Worm (Caenorhabditis elegans) whole organism, early embryonic: ENCODE data around the gene Y41E3.6.
A peak's percentile ranks its signal among the peaks of the same experiment; 100 is the strongest.

Experiments
- B0310.2 ChIP-seq: sonication (generic microtip); optimal IDR thresholded peaks from 2 replicates; lab custom pipeline; 2016; ENCODE audit warnings: mild to moderate bottlenecking, missing genetic modification characterization, missing compliant biosample characterization
- F13C5.2 ChIP-seq: sonication (generic microtip); optimal IDR thresholded peaks from 2 replicates; lab custom pipeline; 2017; ENCODE audit warnings: mild to moderate bottlenecking, missing genetic modification characterization, inconsistent platforms, missing compliant biosample characterization
- aly-1 ChIP-seq: sonication (generic microtip); optimal IDR thresholded peaks from 2 replicates; lab custom pipeline; 2016; ENCODE audit warnings: missing genetic modification characterization, missing compliant biosample characterization
- ama-1 ChIP-seq: fragments of 150-350 bp; optimal IDR thresholded peaks from 2 replicates; lab custom pipeline; 2014
- ceh-13 ChIP-seq: fragments of 200-800 bp; sonication (Bioruptor generic); optimal IDR thresholded peaks from 2 replicates; lab custom pipeline; 2018; ENCODE audit warnings: mild to moderate bottlenecking, missing genetic modification characterization, missing compliant biosample characterization
- ceh-36 ChIP-seq: sonication (generic microtip); optimal IDR thresholded peaks from 2 replicates; lab custom pipeline; 2016; ENCODE audit warnings: missing genetic modification characterization, inconsistent platforms, missing compliant biosample characterization
- ets-7 ChIP-seq: sonication (generic microtip); optimal IDR thresholded peaks from 2 replicates; lab custom pipeline; 2016; ENCODE audit warnings: missing genotype, missing genetic modification characterization, missing compliant biosample characterization
- flt-1 ChIP-seq: fragments of 200-800 bp; sonication (Bioruptor generic); IDR thresholded peaks from 2 replicates; pipeline ENCODE4 v1.3.6; 2022; ENCODE audit warnings: missing genetic modification characterization, missing compliant biosample characterization
- hmbx-1 ChIP-seq: sonication (generic microtip); optimal IDR thresholded peaks from 2 replicates; lab custom pipeline; 2016; ENCODE audit warnings: mild to moderate bottlenecking, missing genetic modification characterization, missing compliant biosample characterization
- hmg-4 ChIP-seq: fragments of 200-800 bp; sonication (Bioruptor generic); optimal IDR thresholded peaks from 2 replicates; lab custom pipeline; 2018; ENCODE audit warnings: mild to moderate bottlenecking, missing genetic modification characterization, missing compliant biosample characterization
- hnd-1 ChIP-seq: sonication (generic microtip); optimal IDR thresholded peaks from 2 replicates; lab custom pipeline; 2016; ENCODE audit warnings: missing genetic modification characterization, missing compliant biosample characterization
- pes-1 ChIP-seq: fragments of 200-800 bp; sonication (Bioruptor generic); IDR thresholded peaks from 2 replicates; pipeline ENCODE4 v1.3.6; 2022; ENCODE audit warnings: missing genetic modification reagents, missing genetic modification characterization, missing compliant biosample characterization
- scrt-1 ChIP-seq: fragments of 200-800 bp; sonication (Bioruptor generic); IDR thresholded peaks from 2 replicates; pipeline ENCODE4 v1.3.6; 2022; ENCODE audit warnings: missing genetic modification characterization, missing compliant biosample characterization
- sea-1 ChIP-seq: fragments of 200-800 bp; sonication (Bioruptor generic); conservative IDR thresholded peaks from 2 replicates; pipeline ENCODE4 v1.3.6; 2022; ENCODE audit warnings: missing genetic modification characterization, missing compliant biosample characterization
- tbx-11 ChIP-seq: fragments of 200-800 bp; sonication (Bioruptor generic); IDR thresholded peaks from 2 replicates; pipeline ENCODE4 v1.3.6; 2022; ENCODE audit warnings: missing genetic modification characterization, missing compliant biosample characterization
- tbx-37 ChIP-seq: fragments of 200-800 bp; sonication (Bioruptor generic); conservative IDR thresholded peaks from 2 replicates; pipeline ENCODE4 v1.3.6; 2022; ENCODE audit warnings: missing genetic modification reagents, missing genetic modification characterization, missing compliant biosample characterization
- tra-4 ChIP-seq: sonication (generic microtip); optimal IDR thresholded peaks from 2 replicates; lab custom pipeline; 2017; ENCODE audit warnings: missing genetic modification characterization, missing compliant biosample characterization

Gene Y41E3.6

ce11 chrIV:14986684-14987083 lies 19.9 kb upstream of the Y41E3.6 start, which contains the start of gene dpy-4:
dpy-4 (minus strand) TSS chrIV:14986784.
- TF ChIP-seq ama-1 (lab: Kevin White, UChicago) (no peak), tbx-37 (GFP tag; lab: Robert Waterston, UW) (no peak), hnd-1 (tag; lab: Kevin White, UChicago) (no peak), F13C5.2 (tag; lab: Kevin White, UChicago) (no peak), flt-1 (no peak), B0310.2 (tag; lab: Kevin White, UChicago) (no peak), hmbx-1 (tag; lab: Kevin White, UChicago) (no peak), ceh-13 (GFP tag; lab: Kevin White, UChicago) (no peak), aly-1 (no peak), ets-7 (no peak), pes-1 (GFP tag; lab: Robert Waterston, UW) (no peak)

- TF ChIP-seq flt-1, result no peak
- TF ChIP-seq B0310.2 (tag; lab: Kevin White, UChicago), result no peak
Observed at ce11 chrIV:15008200-15008599, 1.6 kb downstream of the Y41E3.6 start.

DNA sequence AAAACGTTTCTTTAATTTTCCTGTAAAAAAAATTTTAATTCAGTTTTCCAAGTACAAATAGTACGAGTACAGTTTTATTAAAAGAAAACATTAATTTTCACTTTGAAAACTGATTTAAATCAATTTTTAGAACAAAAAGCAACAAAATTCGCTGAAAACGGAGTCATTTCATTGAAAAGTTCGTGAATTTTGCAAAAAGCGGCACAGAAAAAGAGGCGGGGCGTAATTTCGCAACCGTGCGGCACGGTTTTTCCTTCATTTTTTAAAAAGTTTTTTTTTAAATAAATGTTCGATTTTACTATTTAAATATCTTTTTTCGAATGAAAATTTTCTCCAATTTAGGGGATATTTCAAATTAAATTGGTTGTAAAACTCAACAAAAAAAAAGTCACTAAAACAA lies 4.6 kb downstream of the Y41E3.6 start:
- no peak for TF ChIP-seq B0310.2 (tag; lab: Kevin White, UChicago)
- no peak for TF ChIP-seq hnd-1 (tag; lab: Kevin White, UChicago)
- no peak for TF ChIP-seq aly-1
- TF ChIP-seq sea-1 (GFP tag; lab: Robert Waterston, UW), result no peak
- TF ChIP-seq tra-4 (tag; lab: Kevin White, UChicago), result no peak
- TF ChIP-seq ama-1 (lab: Kevin White, UChicago), result no peak
- no peak for TF ChIP-seq flt-1
- no peak for TF ChIP-seq F13C5.2 (tag; lab: Kevin White, UChicago)
- no peak for TF ChIP-seq ets-7
- TF ChIP-seq tbx-37 (GFP tag; lab: Robert Waterston, UW), result no peak

DNA sequence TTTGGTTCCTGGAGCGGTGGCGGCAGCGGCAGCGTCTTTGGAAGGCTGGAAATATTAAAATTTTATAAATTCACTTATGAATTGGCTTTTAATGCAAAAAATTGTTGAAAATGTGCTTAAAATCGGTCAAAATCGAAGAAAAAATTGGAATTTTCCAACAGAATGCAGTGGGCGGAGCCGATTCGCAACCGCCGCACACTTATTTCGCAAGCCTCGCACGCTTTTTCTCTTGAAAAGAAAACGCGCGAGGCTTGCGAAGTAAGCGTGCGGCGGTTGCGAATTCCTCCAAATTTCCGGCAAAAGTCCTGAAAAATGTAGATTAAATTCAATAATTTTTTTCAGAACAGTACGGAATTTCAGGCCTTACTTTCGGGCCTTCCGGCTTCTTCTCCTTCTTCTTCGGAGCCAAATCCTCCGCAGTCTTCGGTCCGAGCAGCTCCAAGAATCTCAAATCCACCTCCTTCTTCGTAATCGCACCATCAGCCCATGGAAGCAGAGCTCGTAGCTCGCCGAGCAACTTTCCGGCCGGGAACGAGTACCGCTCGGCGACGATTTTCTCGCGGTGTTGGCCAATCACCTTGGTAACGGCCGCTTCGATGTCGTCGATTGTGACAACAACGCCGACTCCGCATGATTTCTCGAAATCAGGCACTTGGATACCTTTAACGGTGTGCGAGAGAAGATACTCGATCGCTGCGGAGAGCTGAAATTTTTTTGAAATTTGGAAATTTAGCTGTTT lies 5.7 kb downstream of the Y41E3.6 start:
- TF ChIP-seq tbx-37 (GFP tag; lab: Robert Waterston, UW) (no peak), ama-1 (lab: Kevin White, UChicago) (no peak), sea-1 (GFP tag; lab: Robert Waterston, UW) (no peak), pes-1 (GFP tag; lab: Robert Waterston, UW) (0 out of 2 replicates have a peak, but pooled peaks have one; percentile 36), aly-1 (no peak)

DNA sequence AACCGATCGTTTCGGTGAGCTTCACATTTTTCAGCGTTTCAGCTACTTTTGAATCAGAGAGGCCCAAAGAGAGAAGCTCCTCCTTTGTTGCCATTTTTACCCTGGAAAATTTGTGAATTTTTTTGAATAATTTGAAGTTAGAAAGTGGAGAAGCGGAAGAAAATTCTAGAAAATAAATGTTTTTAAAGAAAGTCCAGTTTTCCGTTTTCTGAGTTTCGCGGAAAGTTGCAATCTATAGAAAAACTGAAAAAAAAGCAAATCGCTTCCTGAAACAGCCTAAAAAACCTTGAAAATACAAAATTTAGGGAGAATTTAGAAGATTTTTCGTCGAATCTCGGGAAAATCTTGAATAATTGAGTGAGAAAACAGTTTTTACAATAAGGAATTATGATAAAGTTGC lies 6.5 kb downstream of the Y41E3.6 start, which contains the start of gene qars-1:
Gene qars-1, minus strand, starts transcription at position 101 of the 400 bp plus-strand sequence.
- TF ChIP-seq ceh-36 (tag; lab: Kevin White, UChicago), result no peak
- TF ChIP-seq ceh-13 (GFP tag; lab: Kevin White, UChicago), result no peak
- no peak for TF ChIP-seq tbx-11
- TF ChIP-seq aly-1, result no peak
- TF ChIP-seq flt-1, result no peak
- no peak for TF ChIP-seq ets-7
- TF ChIP-seq hmg-4 (GFP tag; lab: Kevin White, UChicago), result no peak
- no peak for TF ChIP-seq pes-1 (GFP tag; lab: Robert Waterston, UW)
- TF ChIP-seq F13C5.2 (tag; lab: Kevin White, UChicago), result no peak
- no peak for TF ChIP-seq tra-4 (tag; lab: Kevin White, UChicago)
- no peak for TF ChIP-seq hmbx-1 (tag; lab: Kevin White, UChicago)
- TF ChIP-seq sea-1 (GFP tag; lab: Robert Waterston, UW), result no peak

- TF ChIP-seq pes-1 (GFP tag; lab: Robert Waterston, UW), result no peak
Observed at ce11 chrIV:15013517-15014085, 7.0 kb downstream of the Y41E3.6 start, which contains the start of gene Y41E3.7. Y41E3.7 (plus strand) TSS chrIV:15014035.

DNA sequence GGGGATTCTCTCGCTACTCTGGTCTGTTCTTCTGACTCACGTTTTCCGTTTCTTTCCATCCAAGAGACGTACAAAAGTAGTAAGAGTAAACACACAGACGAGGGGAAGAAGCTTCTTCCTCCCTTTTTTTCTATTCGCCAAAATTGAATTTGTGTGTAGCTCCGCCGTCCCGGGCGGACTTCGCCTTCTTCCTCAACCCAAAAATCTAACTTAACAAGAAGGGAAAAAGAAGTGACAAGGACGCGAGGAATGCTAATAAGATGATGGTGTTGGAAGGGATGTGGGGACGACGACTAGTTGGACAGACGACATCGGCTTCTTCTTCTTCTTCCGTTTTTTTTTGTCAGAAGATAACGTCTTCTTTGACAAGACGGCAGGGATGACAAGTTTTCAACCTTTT lies 10.4 kb downstream of the Y41E3.6 start:
- TF ChIP-seq aly-1 (no peak), scrt-1 (GFP tag; lab: Robert Waterston, UW) (no peak), tra-4 (tag; lab: Kevin White, UChicago) (no peak), tbx-11 (no peak), hmg-4 (GFP tag; lab: Kevin White, UChicago) (no peak), ama-1 (lab: Kevin White, UChicago) (no peak), B0310.2 (tag; lab: Kevin White, UChicago) (no peak), tbx-37 (GFP tag; lab: Robert Waterston, UW) (no peak), flt-1 (no peak), sea-1 (GFP tag; lab: Robert Waterston, UW) (no peak), hmbx-1 (tag; lab: Kevin White, UChicago) (no peak), ceh-13 (GFP tag; lab: Kevin White, UChicago) (no peak), ets-7 (no peak), pes-1 (GFP tag; lab: Robert Waterston, UW) (no peak), hnd-1 (tag; lab: Kevin White, UChicago) (no peak), ceh-36 (tag; lab: Kevin White, UChicago) (no peak), F13C5.2 (tag; lab: Kevin White, UChicago) (no peak)

DNA sequence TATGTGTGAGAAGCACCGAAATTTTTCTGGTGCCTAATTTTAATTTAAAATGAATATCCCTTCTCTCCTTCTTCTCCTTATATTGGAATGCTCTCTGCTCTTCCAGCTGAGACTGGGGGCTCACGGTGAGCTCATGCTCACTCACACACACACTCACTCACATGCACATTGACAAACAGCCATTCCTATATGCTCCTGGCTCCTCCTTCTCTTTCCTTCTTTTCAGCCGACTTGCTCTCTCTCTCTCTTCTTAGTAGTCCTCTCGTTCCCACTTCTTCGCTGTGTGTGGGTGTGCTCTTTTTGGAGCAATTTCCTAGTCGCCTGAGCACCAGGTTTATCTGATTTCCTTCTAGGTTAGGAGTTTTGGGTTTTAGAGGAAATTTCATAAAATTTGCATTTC lies 14.4 kb downstream of the Y41E3.6 start:
- TF ChIP-seq ceh-13 (GFP tag; lab: Kevin White, UChicago) (no peak), sea-1 (GFP tag; lab: Robert Waterston, UW) (no peak), flt-1 (no peak), ets-7 (no peak), aly-1 (no peak), tbx-37 (GFP tag; lab: Robert Waterston, UW) (no peak), B0310.2 (tag; lab: Kevin White, UChicago) (no peak), tbx-11 (no peak), hmg-4 (GFP tag; lab: Kevin White, UChicago) (no peak), ama-1 (lab: Kevin White, UChicago) (no peak), ceh-36 (tag; lab: Kevin White, UChicago) (no peak), pes-1 (GFP tag; lab: Robert Waterston, UW) (no peak), hmbx-1 (tag; lab: Kevin White, UChicago) (no peak), F13C5.2 (tag; lab: Kevin White, UChicago) (no peak), scrt-1 (GFP tag; lab: Robert Waterston, UW) (no peak)
